Worm (Caenorhabditis elegans) whole organism, late embryonic: ENCODE data around the gene F16B4.2.
"Not testable (repeated sequence)": the region's sequence is repeated elsewhere in the genome, so short reads cannot be mapped to it uniquely, and the experiment has no call there.

Experiments used
- F13H6.1 ChIP-seq: sonication (generic microtip); optimal IDR thresholded peaks from 2 replicates; lab custom pipeline; 2016; ENCODE audit warnings: missing genetic modification characterization, missing compliant biosample characterization
- Y22D7AL.16 ChIP-seq: sonication (generic microtip); optimal IDR thresholded peaks from 2 replicates; lab custom pipeline; 2016; ENCODE audit warnings: missing genetic modification characterization, missing compliant biosample characterization
- ahr-1 ChIP-seq: sonication (generic microtip); optimal IDR thresholded peaks from 2 replicates; lab custom pipeline; 2016; ENCODE audit warnings: missing genetic modification characterization, missing compliant biosample characterization
- ama-1 ChIP-seq: fragments of 150-350 bp; optimal IDR thresholded peaks from 2 replicates; lab custom pipeline; 2014
- ceh-18 ChIP-seq: sonication (generic microtip); optimal IDR thresholded peaks from 2 replicates; lab custom pipeline; 2016; ENCODE audit warnings: missing genetic modification characterization, missing compliant biosample characterization
- ceh-24 ChIP-seq: sonication (generic microtip); optimal IDR thresholded peaks from 2 replicates; lab custom pipeline; 2016; ENCODE audit warnings: mild to moderate bottlenecking, missing genetic modification characterization, missing compliant biosample characterization
- ceh-34 ChIP-seq: sonication (generic microtip); optimal IDR thresholded peaks from 2 replicates; lab custom pipeline; 2016; ENCODE audit warnings: mild to moderate bottlenecking, missing genetic modification characterization, missing compliant biosample characterization
- ceh-45 ChIP-seq: fragments of 200-800 bp; sonication (Bioruptor generic); IDR thresholded peaks from 2 replicates; pipeline ENCODE4 v1.3.6; 2022; ENCODE audit warnings: missing genetic modification reagents, missing genetic modification characterization, missing compliant biosample characterization
- ceh-48 ChIP-seq: sonication (generic microtip); optimal IDR thresholded peaks from 2 replicates; lab custom pipeline; 2016; ENCODE audit warnings: missing genetic modification characterization, inconsistent platforms, missing compliant biosample characterization
- ceh-9 ChIP-seq: sonication (generic microtip); optimal IDR thresholded peaks from 2 replicates; lab custom pipeline; 2016; ENCODE audit warnings: mild to moderate bottlenecking, missing genetic modification characterization, inconsistent platforms, missing compliant biosample characterization
- elt-2 ChIP-seq: sonication (generic microtip); optimal IDR thresholded peaks from 2 replicates; lab custom pipeline; 2016; ENCODE audit warnings: missing genetic modification reagents, missing genetic modification characterization, missing compliant biosample characterization
- fax-1 ChIP-seq: sonication (generic microtip); optimal IDR thresholded peaks from 2 replicates; lab custom pipeline; 2016; ENCODE audit warnings: missing genotype, missing genetic modification characterization, missing compliant biosample characterization
- fkh-6 ChIP-seq: sonication (generic microtip); optimal IDR thresholded peaks from 2 replicates; lab custom pipeline; 2016; ENCODE audit warnings: missing genetic modification characterization, missing compliant biosample characterization
- hlh-15 ChIP-seq: sonication (generic microtip); optimal IDR thresholded peaks from 2 replicates; lab custom pipeline; 2016; ENCODE audit warnings: missing genetic modification characterization, missing compliant biosample characterization
- hlh-30 ChIP-seq: sonication (generic microtip); optimal IDR thresholded peaks from 2 replicates; lab custom pipeline; 2017; ENCODE audit warnings: antibody characterized with exemption, missing genetic modification characterization, missing compliant biosample characterization; ENCODE audit not compliant: insufficient read depth
- hlh-6 ChIP-seq: sonication (generic microtip); optimal IDR thresholded peaks from 2 replicates; lab custom pipeline; 2016; ENCODE audit warnings: missing genotype, missing genetic modification characterization, missing compliant biosample characterization
- lim-6 ChIP-seq: sonication (generic microtip); optimal IDR thresholded peaks from 2 replicates; lab custom pipeline; 2016; ENCODE audit warnings: missing genetic modification characterization, missing compliant biosample characterization
- lin-11 ChIP-seq: fragments of 200-800 bp; sonication (Bioruptor generic); optimal IDR thresholded peaks from 2 replicates; lab custom pipeline; 2018; ENCODE audit warnings: mild to moderate bottlenecking, missing genetic modification characterization, missing compliant biosample characterization
- nhr-11 ChIP-seq: fragments of 150-350 bp; optimal IDR thresholded peaks from 2 replicates; lab custom pipeline; 2014; ENCODE audit warnings: missing biosample characterization, missing genetic modification characterization
- npax-4 ChIP-seq: sonication (generic microtip); optimal IDR thresholded peaks from 2 replicates; lab custom pipeline; 2016; ENCODE audit warnings: missing genetic modification characterization, missing compliant biosample characterization
- pag-3 ChIP-seq: sonication (generic microtip); optimal IDR thresholded peaks from 2 replicates; lab custom pipeline; 2016; ENCODE audit warnings: missing compliant biosample characterization, missing genetic modification characterization, borderline replicate concordance
- pat-9 ChIP-seq: fragments of 200-800 bp; sonication (Bioruptor generic); optimal IDR thresholded peaks from 2 replicates; lab custom pipeline; 2018; ENCODE audit warnings: mild to moderate bottlenecking, missing genetic modification characterization, moderate library complexity, missing compliant biosample characterization
- pha-4 ChIP-seq: fragments of 150-350 bp; optimal IDR thresholded peaks from 2 replicates; lab custom pipeline; 2018; ENCODE audit warnings: missing biosample characterization, missing genetic modification reagents, missing genetic modification characterization
- pros-1 ChIP-seq: fragments of 150-350 bp; optimal IDR thresholded peaks from 2 replicates; lab custom pipeline; 2014; ENCODE audit warnings: missing biosample characterization, missing genetic modification reagents, missing genetic modification characterization
- sdc-2 ChIP-seq: sonication (generic microtip); optimal IDR thresholded peaks from 2 replicates; lab custom pipeline; 2016; ENCODE audit warnings: missing genotype, missing genetic modification characterization, missing compliant biosample characterization
- sox-2 ChIP-seq: fragments of 200-800 bp; sonication (Bioruptor generic); IDR thresholded peaks from 2 replicates; pipeline ENCODE4 v1.3.6; 2022; ENCODE audit warnings: missing genetic modification reagents, missing genetic modification characterization, missing compliant biosample characterization
- tbx-7 ChIP-seq: sonication (generic microtip); optimal IDR thresholded peaks from 2 replicates; lab custom pipeline; 2016; ENCODE audit warnings: missing genotype, missing genetic modification characterization, missing compliant biosample characterization
- ttx-3 ChIP-seq: sonication (generic microtip); optimal IDR thresholded peaks from 2 replicates; lab custom pipeline; 2016; ENCODE audit warnings: missing genetic modification reagents, missing genetic modification characterization, missing compliant biosample characterization
- unc-3 ChIP-seq, 2 experiments: fragments of 200-800 bp in 1 of 2; sonication (Bioruptor generic) in 1 of 2; sonication (generic microtip) in 1 of 2; conservative IDR thresholded peaks in 1 of 2; optimal IDR thresholded peaks in 1 of 2; 2 replicates each; pipeline versions ENCODE4 v1.3.6 to Lab custom; 2016 to 2022; ENCODE audit warnings: missing compliant biosample characterization in 2 of 2, missing genetic modification characterization in 2 of 2, missing genetic modification reagents in 1 of 2
- unc-42 ChIP-seq: sonication (generic microtip); optimal IDR thresholded peaks from 2 replicates; lab custom pipeline; 2016; ENCODE audit warnings: missing genotype, missing genetic modification characterization, missing compliant biosample characterization
- unc-86 ChIP-seq: sonication (generic microtip); optimal IDR thresholded peaks from 2 replicates; lab custom pipeline; 2016; ENCODE audit warnings: missing genetic modification characterization, missing compliant biosample characterization
- zip-5 ChIP-seq: sonication (generic microtip); optimal IDR thresholded peaks from 2 replicates; lab custom pipeline; 2016; ENCODE audit warnings: missing genetic modification characterization, missing compliant biosample characterization

Gene F16B4.2

DNA sequence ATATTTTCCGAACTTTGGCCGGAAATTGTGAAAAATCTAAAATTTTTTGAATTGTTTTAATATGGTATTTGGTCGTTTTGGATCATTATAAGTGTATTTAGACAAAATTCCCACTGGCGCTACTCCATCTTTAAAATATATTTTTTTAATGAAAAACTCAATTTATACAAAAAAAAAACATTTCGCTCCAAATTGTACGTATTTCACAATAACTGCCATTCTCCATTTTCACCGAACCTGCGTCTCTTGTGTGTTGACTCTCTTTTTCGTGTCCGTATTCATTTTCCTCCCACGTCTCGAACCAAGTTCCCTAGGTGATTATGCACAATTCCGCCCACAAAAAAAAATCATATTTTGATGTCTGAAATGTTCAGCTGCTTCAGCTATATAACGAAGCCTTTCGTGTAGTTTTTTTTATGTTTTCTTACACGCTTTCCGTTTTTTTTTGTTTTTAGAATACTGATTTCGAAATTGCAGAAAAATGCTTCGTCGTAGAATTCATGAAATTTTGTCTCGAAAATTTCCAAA lies at the start of gene F16B4.2:
F16B4.2 (plus strand) TSS at position 478 of the 528 bp plus-strand sequence.
- TF ChIP-seq pat-9 (tag; lab: Kevin White, UChicago) (no peak), ttx-3 (no peak), ceh-48 (tag; lab: Kevin White, UChicago) (no peak), ceh-9 (tag; lab: Kevin White, UChicago) (no peak), lim-6 (no peak), ama-1 (lab: Kevin White, UChicago) (no peak)

DNA sequence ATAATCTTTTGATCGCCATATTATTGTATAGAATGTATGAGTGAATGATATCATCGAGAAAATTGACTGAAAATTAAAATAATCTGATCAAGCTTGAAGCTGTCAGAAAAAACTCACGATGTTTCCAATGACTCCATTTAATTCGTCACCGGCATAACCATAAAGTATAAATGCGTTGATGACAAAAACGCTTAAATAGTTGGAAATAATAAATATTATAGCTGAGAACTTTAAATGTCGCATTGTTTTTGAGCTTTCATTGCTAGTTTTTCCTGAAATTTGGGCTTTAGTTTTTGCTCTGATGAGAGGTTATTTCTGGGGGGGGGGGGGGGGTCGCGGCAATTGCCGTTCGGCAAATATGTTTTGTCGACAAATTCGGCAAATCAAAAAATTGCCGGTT lies 49.7 kb upstream of the F16B4.2 start:
- no peak for TF ChIP-seq hlh-6 (tag; lab: Kevin White, UChicago)
- TF ChIP-seq unc-86 (tag; lab: Kevin White, UChicago): no peak
- TF ChIP-seq fax-1: no peak
- TF ChIP-seq ceh-34 (tag; lab: Kevin White, UChicago): no peak
- TF ChIP-seq, all 69 proteins: peak for 0

ce11 chrV:1553004-1553403 lies 47.8 kb upstream of the F16B4.2 start, which contains the start of gene srsx-8:
Gene srsx-8 (minus strand): TSS chrV:1553104.
- TF ChIP-seq ceh-24 (tag; lab: Kevin White, UChicago) (no peak), fax-1 (no peak), ceh-34 (tag; lab: Kevin White, UChicago) (no peak), Y22D7AL.16 (tag; lab: Kevin White, UChicago) (no peak), ceh-18 (tag; lab: Kevin White, UChicago) (no peak), zip-5 (tag; lab: Kevin White, UChicago) (no peak), pag-3 (tag; lab: Kevin White, UChicago) (no peak), sdc-2 (no peak), lin-11 (tag; lab: Kevin White, UChicago) (no peak)

DNA sequence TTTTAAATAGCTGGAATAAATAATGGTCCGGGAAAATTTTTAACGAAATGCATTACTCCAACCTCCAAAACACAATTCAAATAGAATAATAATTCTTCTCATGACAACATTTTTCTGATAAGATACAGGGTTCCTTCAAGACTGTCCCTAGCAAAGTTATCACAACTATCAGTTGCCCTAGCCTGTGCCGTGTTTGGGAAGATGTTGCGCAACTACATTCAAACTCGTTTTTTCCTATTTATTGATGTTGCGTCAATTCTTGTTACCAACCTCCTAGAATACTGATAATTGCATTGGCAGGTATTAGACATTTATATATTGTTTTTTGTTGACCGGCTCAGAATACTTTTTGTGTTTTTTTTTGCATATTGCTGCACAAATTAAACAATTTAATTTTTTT lies 45.8 kb upstream of the F16B4.2 start:
- TF ChIP-seq elt-2 (tag; lab: Kevin White, UChicago): peak; percentile 86
- TF ChIP-seq npax-4 (tag; lab: Kevin White, UChicago): no peak

- TF ChIP-seq hlh-6 (tag; lab: Kevin White, UChicago) (no peak), unc-42 (tag; lab: Kevin White, UChicago) (no peak), tbx-7 (tag; lab: Kevin White, UChicago) (no peak), ceh-48 (tag; lab: Kevin White, UChicago) (no peak), ama-1 (lab: Kevin White, UChicago) (no peak), zip-5 (tag; lab: Kevin White, UChicago) (no peak), hlh-15 (tag; lab: Kevin White, UChicago) (no peak), nhr-11 (no peak), fkh-6 (no peak), pha-4 (no peak), ahr-1 (tag; lab: Kevin White, UChicago) (no peak), hlh-30 (tag; lab: Kevin White, UChicago) (no peak), pros-1 (tag; lab: Kevin White, UChicago) (no peak), F13H6.1 (no peak)
Measured at ce11 chrV:1558113-1558512, 42.7 kb upstream of the F16B4.2 start.

DNA sequence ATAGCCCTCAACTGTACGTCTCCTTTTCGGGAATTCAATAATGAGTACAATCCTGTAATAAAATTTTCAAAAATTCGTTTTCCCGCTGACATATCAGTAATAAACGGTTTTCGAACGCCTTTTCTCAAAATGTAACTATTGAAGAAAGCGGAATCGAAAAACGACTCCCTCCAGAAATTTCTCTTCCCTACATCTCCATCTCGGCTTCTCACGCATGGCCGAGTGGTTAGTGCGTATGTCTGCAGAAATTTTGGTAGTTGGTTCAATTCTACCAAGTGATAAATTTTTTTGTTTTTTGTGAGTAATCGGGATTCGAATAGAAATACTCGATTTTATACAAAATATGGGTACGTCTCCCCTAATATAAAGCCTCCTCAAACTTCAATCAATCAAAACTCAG lies 39.7 kb upstream of the F16B4.2 start:
- peak; percentile 72 for TF ChIP-seq unc-3 (GFP tag; conservative IDR thresholded peaks at IDR 0.05; lab: Robert Waterston, UW)
- TF ChIP-seq unc-3 (tag; optimal IDR thresholded peaks at IDR 0.05; lab: Kevin White, UChicago): not testable (repeated sequence)
- peak; percentile 88 for TF ChIP-seq ceh-45 (GFP tag; lab: Robert Waterston, UW)
- peak; percentile 39 for TF ChIP-seq sox-2 (GFP tag; lab: Robert Waterston, UW)
